Fruit fly (Drosophila melanogaster): ENCODE results near the gene hh.

Gene hh

dm6 chr3R:23175376-23175775 lies 33.7 kb upstream of the hh start (continued):
- TF ChIP-seq Bdp1 (GFP tag; optimal IDR thresholded peaks at IDR 0.05) (peak; percentile 71), ac (GFP tag; optimal IDR thresholded peaks at IDR 0.05) (peak; percentile 71), CG10979 (tag; optimal IDR thresholded peaks at IDR 0.05) (peak; percentile 94), Ets97D (GFP tag; optimal IDR thresholded peaks at IDR 0.05) (peak; percentile 79), org-1 (GFP tag; optimal IDR thresholded peaks at IDR 0.05) (peak; percentile 81), sens (GFP tag) (peak; percentile 98), Mrtf (GFP tag; IDR thresholded peaks at IDR 0.05) (peak; percentile 84), CG7556 (GFP tag; optimal IDR thresholded peaks at IDR 0.05) (peak; percentile 84), ftz-f1 (GFP tag; optimal IDR thresholded peaks at IDR 0.05) (no peak), MTF-1 (GFP tag; optimal IDR thresholded peaks at IDR 0.05; ENCODE audit: borderline replicate concordance) (peak; percentile 79), CG4820 (GFP tag; optimal IDR thresholded peaks at IDR 0.05) (peak; percentile 93), chm (GFP tag; IDR thresholded peaks at IDR 0.05) (peak; percentile 85), E2f2 (GFP tag; IDR thresholded peaks at IDR 0.05) (peak; percentile 68; the same call in 1 of the 2 replicates), Vsx1 (GFP tag; optimal IDR thresholded peaks at IDR 0.05) (peak; percentile 76), PHDP (tag; optimal IDR thresholded peaks at IDR 0.05) (peak; percentile 94), Rfx (GFP tag; IDR thresholded peaks at IDR 0.05) (peak; percentile 87), slp2 (GFP tag; optimal IDR thresholded peaks at IDR 0.05) (peak; percentile 85), bowl (GFP tag; IDR thresholded peaks at IDR 0.05) (peak; percentile 76), HLH4C (GFP tag; IDR thresholded peaks at IDR 0.05; ENCODE audit: partially characterized antibody) (no peak), CG1529 (GFP tag; optimal IDR thresholded peaks at IDR 0.05) (peak; percentile 85), ab (GFP tag; optimal IDR thresholded peaks at IDR 0.05) (peak; percentile 64), Mad (GFP tag; optimal IDR thresholded peaks at IDR 0.05) (peak; percentile 76), pzg (GFP tag; optimal IDR thresholded peaks at IDR 0.05) (no peak), CG10565 (GFP tag; optimal IDR thresholded peaks at IDR 0.05) (peak; percentile 56), CG12659 (GFP tag; optimal IDR thresholded peaks at IDR 0.05) (peak; percentile 81), MESR4 (GFP tag; optimal IDR thresholded peaks at IDR 0.05) (peak; percentile 23), CG3407 (GFP tag; optimal IDR thresholded peaks at IDR 0.05) (peak; percentile 87), wdn (GFP tag; IDR thresholded peaks at IDR 0.05) (peak; percentile 61; the same call in 1 of the 2 replicates), CG31441 (GFP tag; IDR thresholded peaks at IDR 0.05) (peak; percentile 90), CG7987 (GFP tag; optimal IDR thresholded peaks at IDR 0.05) (peak; percentile 44), sim (GFP tag; IDR thresholded peaks at IDR 0.05) (peak; percentile 73), tx (GFP tag; optimal IDR thresholded peaks at IDR 0.05) (peak; percentile 72), tna (GFP tag; IDR thresholded peaks at IDR 0.05; ENCODE audit: partially characterized antibody) (no peak), pita (GFP tag; optimal IDR thresholded peaks at IDR 0.05) (no peak), CG8765 (GFP tag; IDR thresholded peaks at IDR 0.05) (peak; percentile 51; the same call in 1 of the 2 replicates), Sry-β (GFP tag; optimal IDR thresholded peaks at IDR 0.05) (peak; percentile 58), CG31388 (GFP tag; optimal IDR thresholded peaks at IDR 0.05) (peak; percentile 84), CG34376 (GFP tag; optimal IDR thresholded peaks at IDR 0.05) (no peak), p53 (GFP tag; optimal IDR thresholded peaks at IDR 0.05) (peak; percentile 73), CG2678 (tag; optimal IDR thresholded peaks at IDR 0.05) (peak; percentile 92), CG9215 (GFP tag; IDR thresholded peaks at IDR 0.05) (peak; percentile 68), CG10654 (GFP tag; optimal IDR thresholded peaks at IDR 0.05) (peak; percentile 93), croc (GFP tag; conservative IDR thresholded peaks at IDR 0.05) (peak; percentile 86), CG11093 (GFP tag; IDR thresholded peaks at IDR 0.05) (peak; percentile 86), HLHmδ (GFP tag; optimal IDR thresholded peaks at IDR 0.05) (no peak), gfzf (GFP tag; optimal IDR thresholded peaks at IDR 0.05) (no peak), jigr1 (GFP tag; IDR thresholded peaks at IDR 0.05) (peak; percentile 62; the same call in 1 of the 3 replicates), slou (GFP tag; optimal IDR thresholded peaks at IDR 0.05) (peak; percentile 56), CG7839 (tag; optimal IDR thresholded peaks at IDR 0.05) (peak; percentile 93), CG11504 (tag; optimal IDR thresholded peaks at IDR 0.05) (peak; percentile 95), sna (GFP tag; IDR thresholded peaks at IDR 0.05; ENCODE audit: partially characterized antibody) (no peak)

Data from whole organism, embryonic.